Fruit fly (Drosophila melanogaster) whole organism, prepupa: Measurements from ENCODE around the gene CG9701.

Source experiments
- CG10631 ChIP-seq: fragments of 200-800 bp; sonication (Bioruptor generic); optimal IDR thresholded peaks from 2 replicates; lab custom pipeline; 2016; ENCODE audit warnings: missing biosample characterization, missing genetic modification characterization
- CG11294 ChIP-seq: fragments of 200-800 bp; sonication (Bioruptor generic); IDR thresholded peaks from 2 replicates; pipeline ENCODE4 v1.3.6; 2022; ENCODE audit warnings: missing biosample characterization, missing genetic modification characterization
- CG11762 ChIP-seq: fragments of 200-800 bp; sonication (Bioruptor generic); optimal IDR thresholded peaks from 3 replicates; lab custom pipeline; 2016; ENCODE audit warnings: missing biosample characterization, missing genetic modification characterization; ENCODE audit not compliant: insufficient read depth
- CG11902 ChIP-seq: fragments of 200-800 bp; sonication (Bioruptor generic); optimal IDR thresholded peaks from 3 replicates; lab custom pipeline; 2016; ENCODE audit warnings: missing biosample characterization, missing genetic modification characterization
- CG15336 ChIP-seq: fragments of 200-800 bp; sonication (Bioruptor generic); IDR thresholded peaks from 2 replicates; pipeline ENCODE4 v1.3.6; 2022; ENCODE audit warnings: missing biosample characterization, missing genetic modification characterization
- CG1621 ChIP-seq: fragments of 200-800 bp; sonication (Bioruptor generic); optimal IDR thresholded peaks from 3 replicates; lab custom pipeline; 2018; ENCODE audit warnings: missing biosample characterization, mild to moderate bottlenecking, missing genetic modification characterization
- CG3032 ChIP-seq: fragments of 200-800 bp; optimal IDR thresholded peaks from 2 replicates; lab custom pipeline; 2019; ENCODE audit warnings: missing biosample characterization, mild to moderate bottlenecking, missing genetic modification characterization, moderate library complexity
- CG31627 ChIP-seq: fragments of 200-800 bp; sonication (Bioruptor generic); optimal IDR thresholded peaks from 3 replicates; lab custom pipeline; 2016; ENCODE audit warnings: missing biosample characterization, missing genetic modification characterization
- CG4318 ChIP-seq: fragments of 200-800 bp; sonication (Bioruptor generic); optimal IDR thresholded peaks from 3 replicates; lab custom pipeline; 2017; ENCODE audit warnings: missing biosample characterization, mild to moderate bottlenecking, missing genetic modification characterization
- CG6163 ChIP-seq: fragments of 200-800 bp; sonication (Bioruptor generic); IDR thresholded peaks from 3 replicates; pipeline ENCODE4 v1.3.6; 2022; ENCODE audit warnings: missing biosample characterization, missing genetic modification characterization
- CG6276 ChIP-seq: fragments of 200-800 bp; sonication (Bioruptor generic); optimal IDR thresholded peaks from 2 replicates; lab custom pipeline; 2017; ENCODE audit warnings: missing biosample characterization, mild to moderate bottlenecking, missing genetic modification characterization
- CG6792 ChIP-seq: fragments of 200-800 bp; sonication (Bioruptor generic); optimal IDR thresholded peaks from 3 replicates; lab custom pipeline; 2016; ENCODE audit warnings: missing biosample characterization, missing genetic modification characterization
- CG6808 ChIP-seq: fragments of 200-800 bp; sonication (Bioruptor generic); optimal IDR thresholded peaks from 3 replicates; lab custom pipeline; 2017; ENCODE audit warnings: missing biosample characterization, missing genetic modification characterization, mild to moderate bottlenecking, moderate library complexity, missing genetic modification reagents
- CG7368 ChIP-seq: fragments of 200-800 bp; sonication (Bioruptor generic); optimal IDR thresholded peaks from 3 replicates; lab custom pipeline; 2016; ENCODE audit warnings: missing biosample characterization, missing genetic modification characterization
- CG8119 ChIP-seq: fragments of 200-800 bp; sonication (Bioruptor generic); IDR thresholded peaks from 3 replicates; pipeline ENCODE4 v1.3.6; 2022; ENCODE audit warnings: missing biosample characterization, missing genetic modification characterization
- CG8319 ChIP-seq: fragments of 200-800 bp; sonication (Bioruptor generic); optimal IDR thresholded peaks from 3 replicates; lab custom pipeline; 2016; ENCODE audit warnings: missing biosample characterization, missing genetic modification characterization
- CG8632 ChIP-seq: fragments of 200-800 bp; sonication (Bioruptor generic); optimal IDR thresholded peaks from 3 replicates; lab custom pipeline; 2016; ENCODE audit warnings: missing biosample characterization, missing genetic modification characterization
- CG9139 ChIP-seq: fragments of 200-800 bp; sonication (Bioruptor generic); optimal IDR thresholded peaks from 3 replicates; lab custom pipeline; 2017; ENCODE audit warnings: missing biosample characterization, mild to moderate bottlenecking, missing genetic modification characterization
- Eip75B ChIP-seq: fragments of 200-800 bp; sonication (Bioruptor generic); optimal IDR thresholded peaks from 3 replicates; lab custom pipeline; 2016; ENCODE audit warnings: missing biosample characterization, missing genetic modification characterization
- Ets21C ChIP-seq: fragments of 200-800 bp; sonication (Bioruptor generic); optimal IDR thresholded peaks from 3 replicates; lab custom pipeline; 2016; ENCODE audit warnings: missing biosample characterization, missing genetic modification characterization
- Gug ChIP-seq: fragments of 200-800 bp; sonication (Bioruptor generic); IDR thresholded peaks from 2 replicates; pipeline ENCODE4 v1.3.6; 2022; ENCODE audit warnings: missing biosample characterization, missing genetic modification characterization
- Lpt ChIP-seq: fragments of 200-800 bp; sonication (Bioruptor generic); optimal IDR thresholded peaks from 3 replicates; lab custom pipeline; 2016; ENCODE audit warnings: missing biosample characterization, missing genetic modification characterization
- Met ChIP-seq: fragments of 200-800 bp; sonication (Bioruptor generic); optimal IDR thresholded peaks from 3 replicates; lab custom pipeline; 2016; ENCODE audit warnings: missing biosample characterization, missing genetic modification characterization
- Sox15 ChIP-seq: fragments of 200-800 bp; sonication (Bioruptor generic); optimal IDR thresholded peaks from 3 replicates; lab custom pipeline; 2016; ENCODE audit warnings: missing biosample characterization, missing genetic modification characterization
- dsx ChIP-seq: fragments of 200-800 bp; optimal IDR thresholded peaks from 3 replicates; lab custom pipeline; 2019; ENCODE audit warnings: missing biosample characterization, mild to moderate bottlenecking, missing genetic modification characterization, moderate library complexity; ENCODE audit not compliant: poor library complexity, severe bottlenecking
- eg ChIP-seq: fragments of 200-800 bp; sonication (Bioruptor generic); IDR thresholded peaks from 3 replicates; pipeline ENCODE4 v1.3.6; 2022; ENCODE audit warnings: missing biosample characterization, missing genetic modification characterization
- esn ChIP-seq: fragments of 200-800 bp; sonication (Bioruptor generic); optimal IDR thresholded peaks from 2 replicates; lab custom pipeline; 2016; ENCODE audit warnings: missing biosample characterization, mild to moderate bottlenecking, missing genetic modification characterization, moderate library complexity
- fd85E ChIP-seq: fragments of 200-800 bp; sonication (Bioruptor generic); optimal IDR thresholded peaks from 3 replicates; lab custom pipeline; 2016; ENCODE audit warnings: missing biosample characterization, missing genetic modification characterization
- fkh ChIP-seq: fragments of 200-800 bp; sonication (Bioruptor generic); optimal IDR thresholded peaks from 3 replicates; lab custom pipeline; 2017; ENCODE audit warnings: missing biosample characterization, mild to moderate bottlenecking, missing genetic modification characterization, moderate library complexity
- svp ChIP-seq: fragments of 200-800 bp; sonication (Bioruptor generic); peaks from one replicate; lab custom pipeline; 2016; ENCODE audit warnings: missing biosample characterization, missing genetic modification characterization

CG9701 gene

DNA sequence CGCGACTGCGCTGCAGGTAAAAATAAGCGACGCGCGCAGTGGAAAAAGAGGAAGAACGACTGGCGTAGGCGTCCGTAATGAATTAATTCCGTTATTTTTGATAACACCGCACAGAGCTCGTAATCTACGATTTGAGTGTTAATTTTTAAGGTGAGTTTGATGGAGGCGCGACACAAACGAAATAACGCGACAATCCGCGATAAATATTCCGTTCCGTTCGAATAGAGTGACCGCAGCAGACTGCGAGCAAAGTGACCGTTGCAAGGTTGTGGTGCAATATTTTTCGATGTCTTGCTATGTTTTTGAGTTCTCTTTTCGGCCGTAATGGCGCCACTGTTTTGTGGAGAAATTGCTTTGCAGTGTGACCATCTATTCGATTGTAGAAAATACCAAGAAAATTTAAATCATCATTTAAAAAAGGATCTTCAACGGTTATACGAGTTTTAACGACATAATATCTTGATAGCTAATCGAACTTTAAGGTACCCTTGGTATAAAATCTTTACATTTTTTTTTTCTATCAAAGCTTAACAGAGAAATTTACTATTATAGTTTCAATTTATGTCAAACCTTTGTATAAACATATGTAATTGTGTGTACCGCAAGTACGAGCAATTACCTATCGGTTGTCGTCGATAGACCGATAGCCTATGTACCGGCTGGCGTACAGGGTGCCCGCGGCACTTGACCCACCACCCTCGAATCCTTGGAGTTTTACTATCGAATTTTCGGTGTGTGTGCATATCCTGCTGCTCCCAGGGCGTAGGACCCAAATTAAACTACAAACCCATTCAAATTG, 21.7 kb upstream of the CG9701 start, which contains the start of the genes CG43954, Lasp and Dab (continued):
- TF ChIP-seq CG6276 (GFP tag; lab: Kevin White, UChicago) (peak; percentile 11), CG6163 (GFP tag; lab: Robert Waterston, UW) (peak; percentile 57)

dm6 chr3L:16712371-16712770, 21.0 kb upstream of the CG9701 start:
- no peak for TF ChIP-seq CG11902 (GFP tag; lab: Kevin White, UChicago)
- TF ChIP-seq CG6792 (GFP tag; lab: Kevin White, UChicago) = no peak
- TF ChIP-seq eg (GFP tag; lab: Robert Waterston, UW) = no peak
- TF ChIP-seq CG6276 (GFP tag; lab: Kevin White, UChicago) = no peak
- TF ChIP-seq Sox15 = no peak
- no peak for TF ChIP-seq Eip75B (GFP tag; lab: Kevin White, UChicago)
- TF ChIP-seq esn (GFP tag; lab: Kevin White, UChicago) = no peak
- TF ChIP-seq CG15336 = no peak; the same call in 1 of the 2 replicates
- TF ChIP-seq Ets21C (GFP tag; lab: Kevin White, UChicago) = no peak
- TF ChIP-seq CG11762 (GFP tag; lab: Kevin White, UChicago) = no peak
- TF ChIP-seq CG7368 = no peak

- no peak for TF ChIP-seq Lpt (GFP tag; lab: Kevin White, UChicago)
- no peak for TF ChIP-seq CG11294 (GFP tag; lab: Robert Waterston, UW)
- TF ChIP-seq Eip75B (GFP tag; lab: Kevin White, UChicago) = no peak
- no peak for TF ChIP-seq fkh (GFP tag; lab: Kevin White, UChicago)
- TF ChIP-seq Ets21C (GFP tag; lab: Kevin White, UChicago) = no peak
- no peak for TF ChIP-seq CG9139 (GFP tag; lab: Kevin White, UChicago)
These were observed 19.7 kb upstream of the CG9701 start for dm6 chr3L:16713446-16714192.

DNA sequence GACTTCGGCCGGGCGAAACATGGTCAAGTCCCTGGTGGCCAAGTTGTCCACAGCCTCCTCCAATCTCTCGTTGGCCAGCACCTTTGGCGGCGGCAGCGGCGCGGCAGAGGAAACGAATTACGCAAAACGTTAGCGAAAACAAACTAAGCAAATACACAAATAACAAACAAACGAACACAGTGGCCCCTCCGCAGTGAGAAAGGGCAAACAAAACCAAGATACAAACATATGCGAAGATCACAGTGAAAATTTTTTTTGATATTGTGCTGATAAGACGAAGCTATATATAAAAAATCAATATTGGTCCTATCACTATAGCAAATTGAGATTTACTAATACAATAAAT, 19.2 kb upstream of the CG9701 start:
- TF ChIP-seq CG31627 (GFP tag; lab: Kevin White, UChicago) = peak; percentile 9
- TF ChIP-seq CG8119 (GFP tag; lab: Robert Waterston, UW) = no peak
- no peak for TF ChIP-seq CG6792 (GFP tag; lab: Kevin White, UChicago)
- TF ChIP-seq CG4318 (GFP tag; lab: Kevin White, UChicago) = no peak
- TF ChIP-seq fkh (GFP tag; lab: Kevin White, UChicago) = peak; percentile 92
- 0 out of 2 replicates have a peak, but pooled peaks have one; percentile 37 for TF ChIP-seq CG15336

DNA sequence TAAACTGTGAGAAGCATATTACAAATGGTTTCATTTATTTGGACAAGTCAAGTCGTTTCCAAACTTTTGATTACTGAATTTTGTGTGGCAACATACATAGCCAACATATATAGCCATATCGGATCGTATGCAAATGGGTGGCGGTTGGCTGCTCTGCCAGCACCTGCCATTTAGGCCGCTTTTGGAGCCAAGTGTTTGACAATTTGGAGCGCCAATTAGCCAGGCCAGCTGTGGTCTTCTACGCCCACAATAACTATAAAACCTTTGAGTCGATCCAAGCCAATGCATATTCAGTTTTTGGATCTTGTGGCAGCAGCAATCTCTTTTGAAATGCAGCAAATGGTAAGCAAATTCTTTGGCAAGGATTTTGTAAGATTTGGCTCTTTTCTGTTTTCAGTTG, 8.8 kb upstream of the CG9701 start, which contains the start of gene CG13031:
TSS of gene CG13031 (plus strand) at position 301 of the 400 bp plus-strand sequence.
- TF ChIP-seq svp (no peak), CG6808 (GFP tag; lab: Kevin White, UChicago) (no peak), Met (GFP tag; lab: Kevin White, UChicago) (no peak), CG31627 (GFP tag; lab: Kevin White, UChicago) (no peak), CG8319 (GFP tag; lab: Kevin White, UChicago) (no peak), CG15336 (no peak), CG3032 (tag; lab: Kevin White, UChicago) (no peak), dsx (GFP tag; lab: Kevin White, UChicago) (no peak), fd85E (GFP tag; lab: Kevin White, UChicago) (no peak), CG1621 (tag; lab: Kevin White, UChicago) (no peak), CG8632 (GFP tag; lab: Kevin White, UChicago) (no peak), Gug (GFP tag; lab: Robert Waterston, UW) (no peak), CG10631 (GFP tag; lab: Kevin White, UChicago) (no peak)
